Fruit fly (Drosophila melanogaster) Kc167 (cell line): Measurements from ENCODE around the gene CG4291.

Experiments used
- Myc ChIP-seq: fragments of >200 bp; optimal IDR thresholded peaks from 2 replicates; lab custom pipeline; 2017; ENCODE audit warnings: missing external identifiers
- Sin3A ChIP-seq: fragments of >200 bp; optimal IDR thresholded peaks from 2 replicates; lab custom pipeline; 2018; ENCODE audit warnings: missing external identifiers
- h ChIP-seq: fragments of >200 bp; optimal IDR thresholded peaks from 3 replicates; lab custom pipeline; 2018; ENCODE audit warnings: missing external identifiers
- insv ChIP-seq: fragments of >200 bp; optimal IDR thresholded peaks from 3 replicates; lab custom pipeline; 2018; ENCODE audit warnings: missing external identifiers
- psq ChIP-seq: fragments of >200 bp; optimal IDR thresholded peaks from 2 replicates; lab custom pipeline; 2017; ENCODE audit warnings: missing external identifiers
- ttk ChIP-seq: sonication (Bioruptor generic); optimal IDR thresholded peaks from 2 replicates; lab custom pipeline; 2017; ENCODE audit warnings: missing external identifiers

The CG4291 gene

DNA sequence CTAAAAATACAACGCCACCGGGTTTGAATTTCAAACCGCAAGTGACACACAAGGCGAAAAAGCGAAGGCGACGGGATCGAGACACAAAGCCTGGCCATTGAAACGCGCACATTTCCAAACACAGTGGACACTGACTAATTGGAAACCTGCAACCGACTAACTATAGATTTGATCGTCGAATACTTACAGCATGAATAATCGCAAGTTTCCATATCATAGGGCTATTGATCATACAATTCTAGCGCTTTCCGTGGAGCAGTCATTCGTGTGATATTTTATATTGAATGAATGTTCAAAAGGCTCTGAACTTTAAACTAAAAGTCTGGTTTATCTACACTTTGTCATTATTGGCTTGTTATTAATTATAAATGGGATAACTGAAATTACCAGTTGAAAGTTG is 9.2 kb downstream of the CG4291 start:
- TF ChIP-seq h (lab: Kevin White, UChicago) (no peak), insv (lab: Kevin White, UChicago) (no peak), Myc (lab: Kevin White, UChicago) (no peak), Sin3A (lab: Kevin White, UChicago) (no peak), psq (no peak), ttk (lab: Kevin White, UChicago) (no peak)

DNA sequence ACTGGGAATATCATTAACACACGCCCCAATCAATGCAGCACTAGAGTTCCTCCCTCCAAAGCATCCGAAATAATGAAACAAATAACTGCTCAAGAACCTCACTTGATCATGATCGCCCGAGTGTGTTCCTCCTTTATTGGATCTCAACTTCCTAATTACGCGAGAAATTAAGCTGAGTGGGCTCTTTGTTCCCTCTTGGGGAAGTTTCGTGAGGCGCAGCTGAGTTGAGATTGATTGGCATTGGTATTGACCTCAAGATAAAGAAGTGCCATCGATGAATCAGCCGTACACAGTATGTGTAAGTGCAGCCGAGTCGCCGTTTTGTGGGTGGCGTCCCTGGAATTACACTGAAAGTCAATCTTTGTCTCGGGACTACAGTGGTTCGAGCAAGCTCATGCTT is 9.7 kb downstream of the CG4291 start:
- TF ChIP-seq insv (lab: Kevin White, UChicago) (no peak), Myc (lab: Kevin White, UChicago) (no peak), psq (no peak), Sin3A (lab: Kevin White, UChicago) (no peak), h (lab: Kevin White, UChicago) (no peak), ttk (lab: Kevin White, UChicago) (no peak)

DNA sequence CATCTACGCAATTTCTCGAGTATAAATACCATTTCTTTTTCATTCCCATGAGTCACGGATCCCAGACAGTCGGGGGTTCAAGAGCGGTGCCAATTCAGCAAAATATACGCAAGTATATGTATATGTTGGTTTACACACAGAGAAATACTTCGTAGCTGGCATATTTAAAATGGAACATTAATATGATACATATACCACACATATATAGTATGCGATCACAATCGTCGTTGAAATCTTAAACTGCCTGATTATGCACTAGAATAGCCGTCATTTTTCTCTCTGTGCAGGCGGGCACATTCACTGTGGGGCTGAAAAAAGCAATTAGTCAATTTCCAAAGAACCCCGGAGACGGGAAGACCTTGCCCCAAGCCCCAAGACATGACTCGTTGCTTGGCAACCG is 10.8 kb downstream of the CG4291 start:
- TF ChIP-seq ttk (lab: Kevin White, UChicago) (no peak), Myc (lab: Kevin White, UChicago) (no peak), Sin3A (lab: Kevin White, UChicago) (no peak), h (lab: Kevin White, UChicago) (no peak), psq (no peak), insv (lab: Kevin White, UChicago) (no peak)

DNA sequence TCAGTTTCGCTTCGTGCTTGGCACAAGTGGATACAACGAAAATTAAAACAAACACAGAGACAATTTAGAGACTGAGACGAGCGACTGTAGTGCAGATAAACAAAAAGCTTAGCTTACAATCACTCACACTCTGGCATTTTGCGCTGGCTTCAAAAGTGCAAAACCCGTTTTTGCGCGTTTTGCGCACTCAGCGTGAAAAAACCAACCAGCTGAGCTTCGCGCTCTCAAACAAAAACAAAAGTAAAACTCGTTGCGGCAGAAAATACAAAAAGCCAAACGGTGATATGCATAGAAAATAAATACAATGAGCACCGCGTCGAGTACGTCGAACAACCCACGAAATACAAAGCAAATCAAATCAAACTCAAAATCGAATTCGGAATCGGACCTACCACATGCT is 11.8 kb downstream of the CG4291 start:
- TF ChIP-seq ttk (lab: Kevin White, UChicago) (no peak), insv (lab: Kevin White, UChicago) (no peak), Sin3A (lab: Kevin White, UChicago) (no peak), psq (no peak), Myc (lab: Kevin White, UChicago) (no peak), h (lab: Kevin White, UChicago) (no peak)

DNA sequence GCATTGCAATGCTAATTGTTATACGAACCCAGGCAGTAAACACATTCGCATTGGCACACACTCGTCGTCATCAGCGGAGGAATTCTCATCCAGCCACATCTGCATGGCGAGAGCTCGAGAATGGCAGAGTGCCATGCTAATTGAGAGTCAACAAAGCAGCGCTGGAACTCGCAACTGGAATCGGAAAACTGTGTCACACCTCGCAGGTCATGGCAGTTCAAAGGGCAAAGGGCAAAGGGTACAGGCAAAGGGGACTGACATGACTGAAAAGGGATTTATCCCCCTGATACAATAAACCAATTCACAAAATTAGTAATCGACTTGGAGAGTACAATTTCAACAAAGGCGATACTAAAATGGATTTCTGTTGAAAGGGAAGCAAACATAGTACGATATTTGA is 12.5 kb downstream of the CG4291 start:
- TF ChIP-seq Sin3A (lab: Kevin White, UChicago), result no peak
- TF ChIP-seq h (lab: Kevin White, UChicago), result no peak
- TF ChIP-seq ttk (lab: Kevin White, UChicago), result no peak
- no peak for TF ChIP-seq Myc (lab: Kevin White, UChicago)
- no peak for TF ChIP-seq psq
- no peak for TF ChIP-seq insv (lab: Kevin White, UChicago)

DNA sequence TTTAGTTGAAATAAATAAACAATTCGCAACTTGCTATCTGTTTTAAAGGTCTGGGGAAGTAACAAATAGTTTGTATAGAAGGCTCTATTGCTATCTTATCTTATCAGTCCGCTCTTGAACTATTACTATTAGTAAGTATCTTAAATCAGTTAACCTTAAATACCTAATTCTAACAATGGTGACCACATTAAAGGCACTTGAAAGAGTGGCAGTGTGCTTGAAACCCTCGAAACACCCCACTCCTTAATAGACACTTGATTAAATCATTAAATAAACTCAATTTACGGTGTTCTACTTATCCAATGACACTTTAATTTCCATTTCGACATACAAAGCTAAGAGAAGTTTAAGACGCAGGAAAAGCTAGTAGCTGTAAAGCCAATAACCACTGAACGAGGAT is 13.7 kb downstream of the CG4291 start:
- no peak for TF ChIP-seq Sin3A (lab: Kevin White, UChicago)
- TF ChIP-seq insv (lab: Kevin White, UChicago), result no peak
- no peak for TF ChIP-seq Myc (lab: Kevin White, UChicago)
- no peak for TF ChIP-seq psq
- no peak for TF ChIP-seq h (lab: Kevin White, UChicago)
- TF ChIP-seq ttk (lab: Kevin White, UChicago), result no peak

DNA sequence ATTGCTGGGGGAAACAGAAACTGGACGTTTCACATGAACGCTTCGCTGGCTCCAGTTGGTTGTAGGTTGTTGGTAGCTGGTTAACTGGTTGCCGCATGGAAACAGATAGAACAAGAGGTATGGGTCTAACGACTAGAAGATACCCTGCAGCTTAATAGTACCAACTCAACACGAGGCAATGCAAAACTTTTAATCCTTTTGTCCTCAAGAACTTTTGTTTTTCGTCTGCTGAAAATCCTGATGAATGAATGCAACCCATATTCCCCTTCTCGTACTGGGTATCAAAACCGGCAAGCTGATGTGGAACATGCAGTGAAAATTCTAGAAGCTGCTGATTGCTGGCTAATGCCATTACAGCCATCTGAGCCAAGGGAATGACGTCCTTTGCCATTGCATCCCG is 14.5 kb downstream of the CG4291 start:
- TF ChIP-seq Sin3A (lab: Kevin White, UChicago) (no peak), psq (no peak), ttk (lab: Kevin White, UChicago) (no peak), Myc (lab: Kevin White, UChicago) (no peak), insv (lab: Kevin White, UChicago) (no peak), h (lab: Kevin White, UChicago) (no peak)

DNA sequence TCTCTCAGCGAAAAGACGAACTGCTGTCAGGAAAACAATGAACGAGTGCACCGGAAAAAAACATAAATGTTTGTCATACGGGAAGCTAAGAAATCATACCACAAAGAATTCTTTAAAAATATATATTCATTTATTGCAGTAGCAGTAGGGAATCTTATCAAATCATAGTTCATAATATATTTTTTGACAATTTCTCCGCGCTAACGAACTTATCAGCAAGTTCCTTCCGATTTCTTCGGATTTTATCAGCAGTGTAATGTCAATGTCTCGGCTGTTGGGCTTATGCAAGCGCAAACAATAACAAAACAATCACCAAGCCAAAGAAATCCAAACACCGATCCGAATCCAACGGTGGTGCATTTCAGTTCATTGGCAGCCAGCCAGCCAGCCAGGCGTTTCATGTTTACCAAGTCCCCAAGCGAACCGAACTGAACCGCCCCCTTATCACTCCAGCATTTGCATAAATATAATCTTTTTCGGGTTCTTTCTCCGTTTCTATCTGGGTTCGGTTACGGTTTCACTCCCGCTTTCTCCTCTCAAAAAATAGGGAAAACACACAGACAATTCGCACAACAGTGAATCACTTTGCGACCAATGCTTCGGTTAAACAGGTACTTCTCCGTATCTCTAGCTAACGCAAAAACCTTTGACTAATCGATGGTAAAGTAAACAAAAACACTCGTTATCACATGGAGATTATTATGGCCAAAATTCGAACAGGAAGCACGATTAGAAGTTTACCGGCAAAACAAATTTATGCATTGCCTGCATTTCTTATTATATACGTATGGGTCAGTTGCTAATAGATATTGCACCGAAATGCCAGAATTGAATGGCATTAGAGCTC is 24.8 kb downstream of the CG4291 start:
- TF ChIP-seq Sin3A (lab: Kevin White, UChicago) (no peak), Myc (lab: Kevin White, UChicago) (no peak), psq (no peak), h (lab: Kevin White, UChicago) (no peak), ttk (lab: Kevin White, UChicago) (no peak), insv (lab: Kevin White, UChicago) (no peak)

DNA sequence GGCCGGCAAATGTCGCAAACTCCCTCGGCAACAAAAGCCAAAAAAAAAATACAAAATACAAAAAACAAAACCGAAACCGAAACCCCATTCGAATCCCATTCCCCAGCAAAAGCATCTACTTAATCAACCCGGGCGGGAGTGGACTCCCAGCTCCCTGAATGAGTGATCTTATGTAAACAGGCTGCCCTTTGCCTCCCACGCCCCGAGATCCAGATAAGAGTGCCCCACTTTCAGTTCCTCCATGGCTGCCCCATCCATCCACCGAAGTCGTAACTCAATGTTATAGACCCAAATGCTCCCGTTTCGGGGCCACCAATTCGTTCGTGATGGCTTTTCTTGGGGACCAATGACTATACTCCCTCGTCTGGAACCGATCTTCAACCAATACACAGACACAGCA is 25.5 kb downstream of the CG4291 start:
- TF ChIP-seq h (lab: Kevin White, UChicago) (no peak), psq (no peak), insv (lab: Kevin White, UChicago) (no peak), Myc (lab: Kevin White, UChicago) (no peak), Sin3A (lab: Kevin White, UChicago) (no peak), ttk (lab: Kevin White, UChicago) (no peak)

DNA sequence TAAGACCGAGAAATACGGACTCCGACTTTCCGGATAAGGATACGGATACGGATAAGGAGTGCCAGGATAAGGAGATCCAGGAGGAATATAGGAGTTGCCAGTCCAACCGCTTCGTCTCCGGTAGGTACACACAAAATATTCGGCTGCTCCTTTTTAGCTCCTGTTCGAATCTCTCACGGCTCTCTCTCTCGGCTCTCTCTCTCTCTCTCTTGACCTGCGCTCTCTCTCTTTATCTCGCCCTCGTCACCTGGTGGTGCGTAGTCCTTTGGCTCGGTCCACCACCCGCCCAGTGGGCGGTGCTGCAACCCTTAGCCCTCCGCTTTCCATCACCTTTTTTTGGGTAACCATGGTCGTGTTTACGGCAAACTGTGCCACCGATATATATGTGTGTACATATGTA is 26.1 kb downstream of the CG4291 start:
- TF ChIP-seq ttk (lab: Kevin White, UChicago) (no peak), h (lab: Kevin White, UChicago) (no peak), Myc (lab: Kevin White, UChicago) (no peak), insv (lab: Kevin White, UChicago) (no peak), psq (no peak), Sin3A (lab: Kevin White, UChicago) (no peak)

DNA sequence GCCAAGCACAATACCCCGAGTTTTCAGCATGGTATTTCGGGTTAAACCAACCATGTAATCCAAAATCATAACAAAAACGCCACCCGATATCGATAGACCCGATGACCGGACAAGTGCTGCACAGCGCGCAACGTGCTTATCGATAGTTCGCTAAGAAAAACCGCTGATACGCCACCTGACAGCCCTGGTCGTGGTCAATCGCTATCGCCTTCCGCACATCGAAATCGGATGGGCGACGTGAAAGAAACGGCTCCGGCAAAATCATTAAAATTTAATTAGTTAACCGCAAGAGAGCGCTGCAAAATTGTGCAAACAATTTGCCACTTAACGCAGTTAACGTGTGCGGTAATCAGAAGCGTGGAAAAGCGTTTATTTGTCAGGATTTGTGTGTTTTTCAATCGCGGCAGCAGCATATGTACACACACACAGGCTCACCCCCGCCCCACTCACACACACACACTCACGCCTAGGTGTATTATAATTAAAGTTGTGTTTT is 26.7 kb downstream of the CG4291 start, which contains the start of the genes CG3862 and dock:
Gene CG3862 (minus strand): TSS at position 94 of the 496 bp plus-strand sequence.
Gene dock (plus strand): TSS at position 202 of the 496 bp plus-strand sequence.
- TF ChIP-seq Myc (lab: Kevin White, UChicago) (no peak), h (lab: Kevin White, UChicago) (peak; percentile 41)
